Worm (Caenorhabditis elegans): ENCODE data around the gene K01D12.20.

DNA sequence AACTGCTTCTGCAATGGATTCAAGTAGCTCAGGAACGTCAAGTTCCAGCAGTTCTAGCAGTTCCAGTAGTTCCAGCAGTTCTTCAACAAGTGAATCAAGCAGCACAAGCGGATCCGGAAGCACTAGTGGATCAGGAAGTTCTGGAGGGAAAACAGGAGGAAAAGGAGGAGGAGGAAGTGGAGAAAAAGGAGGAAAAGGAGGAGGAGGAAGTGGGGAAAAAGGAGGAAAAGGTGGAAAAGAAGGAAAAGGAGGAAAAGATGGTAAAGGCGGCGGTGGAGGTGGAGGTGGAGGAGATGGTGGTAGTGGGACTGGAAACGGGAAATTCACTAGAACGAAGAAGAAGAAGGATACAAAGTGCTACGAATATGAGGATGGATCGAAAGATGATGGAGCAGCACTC, 5.9 kb upstream of the K01D12.20 start:
- TF ChIP-seq pha-4 (tag; optimal IDR thresholded peaks at IDR 0.05) (no peak), lir-1 (GFP tag; conservative IDR thresholded peaks at IDR 0.05) (no peak), F49E8.2 (tag; optimal IDR thresholded peaks at IDR 0.05; ENCODE audit: insufficient read depth) (no peak), snpc-4 (GFP tag; optimal IDR thresholded peaks at IDR 0.05) (no peak), snpc-4 (tag; optimal IDR thresholded peaks at IDR 0.05) (no peak), F57C9.4 (tag; optimal IDR thresholded peaks at IDR 0.05) (no peak), lsy-27 (tag; optimal IDR thresholded peaks at IDR 0.05; ENCODE audit: borderline replicate concordance, insufficient read depth) (no peak), hmg-1.2 (GFP tag; IDR thresholded peaks at IDR 0.05) (no peak), lin-40 (tag; optimal IDR thresholded peaks at IDR 0.05) (no peak), rec-8 (tag; optimal IDR thresholded peaks at IDR 0.05) (no peak), ama-1 (optimal IDR thresholded peaks at IDR 0.05) (no peak), ama-1 (GFP tag; optimal IDR thresholded peaks at IDR 0.05) (no peak)

All from whole organism, young adult.